Fruit fly (Drosophila melanogaster): Measurements from ENCODE around the gene crn.

Gene crn

dm6 chrX:2222181-2222790 lies 27.5 kb downstream of the crn start, which contains the start of gene Vinc (continued):
- no peak for TF ChIP-seq CG10321 (GFP tag; IDR thresholded peaks at IDR 0.05)
- no peak for TF ChIP-seq grn (GFP tag; optimal IDR thresholded peaks at IDR 0.05)
- peak in 1 of 2 experiments; percentile 89 for TF ChIP-seq Eip74EF (GFP tag; optimal IDR thresholded peaks at IDR 0.05)
- TF ChIP-seq pum (GFP tag; optimal IDR thresholded peaks at IDR 0.05) = peak; percentile 87
- TF ChIP-seq Lpt (GFP tag; optimal IDR thresholded peaks at IDR 0.05) = no peak
- TF ChIP-seq E2f2 (GFP tag; IDR thresholded peaks at IDR 0.05) = peak; percentile 86
- peak; percentile 92 for TF ChIP-seq nom (GFP tag; optimal IDR thresholded peaks at IDR 0.05)
- no peak for TF ChIP-seq CG17568 (GFP tag; optimal IDR thresholded peaks at IDR 0.05)
- TF ChIP-seq CG3407 (GFP tag; optimal IDR thresholded peaks at IDR 0.05) = peak; percentile 5
- TF ChIP-seq CG14667 (GFP tag; IDR thresholded peaks at IDR 0.05) = peak; percentile 74
- TF ChIP-seq CTCF (GFP tag; optimal IDR thresholded peaks at IDR 0.05) = peak; percentile 38
- peak; percentile 71; the same call in 1 of the 2 replicates for TF ChIP-seq klu (GFP tag; IDR thresholded peaks at IDR 0.05)
- TF ChIP-seq CG2712 (tag; optimal IDR thresholded peaks at IDR 0.05) = peak; percentile 89
- peak; percentile 98 for TF ChIP-seq row (GFP tag; IDR thresholded peaks at IDR 0.05)
- no peak for TF ChIP-seq Dfd (GFP tag; optimal IDR thresholded peaks at IDR 0.05)
- TF ChIP-seq CG5953 (GFP tag; IDR thresholded peaks at IDR 0.05) = peak; percentile 61
- no peak for TF ChIP-seq CG16779 (GFP tag; IDR thresholded peaks at IDR 0.05)
- peak; percentile 97 for TF ChIP-seq Ets65A (GFP tag)
- 0 out of 2 replicates have a peak, but pooled peaks have one; percentile 38 for TF ChIP-seq Gsc (GFP tag; IDR thresholded peaks at IDR 0.05)
- peak; percentile 42 for TF ChIP-seq CG9797 (GFP tag; optimal IDR thresholded peaks at IDR 0.05)
- TF ChIP-seq CG4282 (GFP tag; optimal IDR thresholded peaks at IDR 0.05) = peak; percentile 18
- peak; percentile 77 for TF ChIP-seq CG13775 (GFP tag; optimal IDR thresholded peaks at IDR 0.05)
- peak; percentile 98 for TF ChIP-seq Med (GFP tag)
- peak; percentile 85 for TF ChIP-seq CG2120 (GFP tag; optimal IDR thresholded peaks at IDR 0.05)
- TF ChIP-seq CG14965 (GFP tag; optimal IDR thresholded peaks at IDR 0.05; ENCODE audit: borderline replicate concordance) = peak; percentile 51
- peak; percentile 85 for TF ChIP-seq grau (tag; optimal IDR thresholded peaks at IDR 0.05)
- TF ChIP-seq cato (GFP tag; optimal IDR thresholded peaks at IDR 0.05; ENCODE audit: borderline replicate concordance) = peak; percentile 24
- peak; percentile 68 for TF ChIP-seq bbx (GFP tag; IDR thresholded peaks at IDR 0.05; ENCODE audit: partially characterized antibody)
- TF ChIP-seq ftz-f1 (GFP tag; optimal IDR thresholded peaks at IDR 0.05) = peak; percentile 79
- TF ChIP-seq CG8359 (GFP tag; optimal IDR thresholded peaks at IDR 0.05; ENCODE audit: borderline replicate concordance) = peak; percentile 66
- TF ChIP-seq ac (GFP tag; optimal IDR thresholded peaks at IDR 0.05) = no peak
- peak; percentile 82 for TF ChIP-seq Dp (GFP tag; optimal IDR thresholded peaks at IDR 0.05)
- TF ChIP-seq CG9817 (tag; optimal IDR thresholded peaks at IDR 0.05) = peak; percentile 78
- TF ChIP-seq pan (optimal IDR thresholded peaks at IDR 0.05) = no peak
- TF ChIP-seq pan (GFP tag; optimal IDR thresholded peaks at IDR 0.05 in 1 of 2, IDR thresholded peaks at IDR 0.05 in 1 of 2) = peak in 1 of 2 experiments; percentile 75
- TF ChIP-seq onecut (GFP tag; IDR thresholded peaks at IDR 0.05) = peak; percentile 82
- peak; percentile 58 for TF ChIP-seq Neu2 (GFP tag; optimal IDR thresholded peaks at IDR 0.05; ENCODE audit: borderline replicate concordance)
- TF ChIP-seq CG12219 (GFP tag; optimal IDR thresholded peaks at IDR 0.05) = peak; percentile 90
- peak; percentile 83 for TF ChIP-seq pb (GFP tag; optimal IDR thresholded peaks at IDR 0.05)
- TF ChIP-seq NK7.1 (GFP tag; optimal IDR thresholded peaks at IDR 0.05) = peak; percentile 80
- TF ChIP-seq CG9932 (GFP tag; IDR thresholded peaks at IDR 0.05) = peak; percentile 90
- no peak for TF ChIP-seq CG12769 (tag; optimal IDR thresholded peaks at IDR 0.05)
- TF ChIP-seq gfzf (GFP tag; optimal IDR thresholded peaks at IDR 0.05) = no peak
- TF ChIP-seq Hr51 (GFP tag; optimal IDR thresholded peaks at IDR 0.05) = peak in 1 of 2 experiments; percentile 38
- TF ChIP-seq CG11695 (GFP tag; IDR thresholded peaks at IDR 0.05) = peak; percentile 94
- TF ChIP-seq dysf (GFP tag; IDR thresholded peaks at IDR 0.05) = peak; percentile 95
- peak; percentile 68 for TF ChIP-seq CG17802 (tag; optimal IDR thresholded peaks at IDR 0.05)
- TF ChIP-seq CG13296 (GFP tag; optimal IDR thresholded peaks at IDR 0.05) = peak; percentile 96
- TF ChIP-seq lab (GFP tag; optimal IDR thresholded peaks at IDR 0.05) = peak; percentile 96
- TF ChIP-seq disco-r (GFP tag; optimal IDR thresholded peaks at IDR 0.05) = peak; percentile 38
